Fruit fly (Drosophila melanogaster): Measurements from ENCODE around the gene CG7778.

CG7778 gene

dm6 chr2L:8364006-8364956 lies 17.9 kb downstream of the CG7778 start, which contains the start of the genes RpS13 and CSN8 (continued):
- TF ChIP-seq CG6792 (GFP tag; optimal IDR thresholded peaks at IDR 0.05) (no peak), svp (GFP tag) (no peak), CG16779 (tag; optimal IDR thresholded peaks at IDR 0.05) (no peak), fd59A (GFP tag; optimal IDR thresholded peaks at IDR 0.05) (no peak), CG8319 (GFP tag; optimal IDR thresholded peaks at IDR 0.05) (no peak), CG7368 (GFP tag; optimal IDR thresholded peaks at IDR 0.05) (no peak), CG3032 (tag; optimal IDR thresholded peaks at IDR 0.05) (no peak), CG8119 (GFP tag; IDR thresholded peaks at IDR 0.05) (0 out of 3 replicates have a peak, but pooled peaks have one; percentile 18), CG9139 (GFP tag; optimal IDR thresholded peaks at IDR 0.05) (no peak), CG10631 (GFP tag; optimal IDR thresholded peaks at IDR 0.05) (no peak), Hr39 (GFP tag; optimal IDR thresholded peaks at IDR 0.05) (peak; percentile 7), esn (GFP tag; optimal IDR thresholded peaks at IDR 0.05) (peak; percentile 36), Ets96B (tag; optimal IDR thresholded peaks at IDR 0.05) (no peak), CG3919 (GFP tag; optimal IDR thresholded peaks at IDR 0.05) (no peak), Eip75B (GFP tag; optimal IDR thresholded peaks at IDR 0.05) (no peak), CG6163 (GFP tag; IDR thresholded peaks at IDR 0.05) (no peak), lz (GFP tag; optimal IDR thresholded peaks at IDR 0.05) (peak; percentile 15), Met (GFP tag; optimal IDR thresholded peaks at IDR 0.05) (peak; percentile 16), OdsH (GFP tag; optimal IDR thresholded peaks at IDR 0.05) (no peak), CG6854 (GFP tag; optimal IDR thresholded peaks at IDR 0.05) (no peak), fd85E (GFP tag; optimal IDR thresholded peaks at IDR 0.05) (no peak), CG34406 (GFP tag; optimal IDR thresholded peaks at IDR 0.05) (no peak), CG11762 (GFP tag; optimal IDR thresholded peaks at IDR 0.05; ENCODE audit: insufficient read depth) (no peak), dac (GFP tag; optimal IDR thresholded peaks at IDR 0.05) (no peak), net (GFP tag; optimal IDR thresholded peaks at IDR 0.05) (no peak), CG8632 (GFP tag; optimal IDR thresholded peaks at IDR 0.05) (no peak), Hr38 (GFP tag; optimal IDR thresholded peaks at IDR 0.05) (no peak), CG31627 (GFP tag; optimal IDR thresholded peaks at IDR 0.05) (no peak), Ets21C (GFP tag; optimal IDR thresholded peaks at IDR 0.05) (no peak), spab (GFP tag; optimal IDR thresholded peaks at IDR 0.05) (no peak), topi (GFP tag; optimal IDR thresholded peaks at IDR 0.05) (peak; percentile 8), CG32006 (GFP tag; optimal IDR thresholded peaks at IDR 0.05) (no peak), CG11902 (GFP tag; optimal IDR thresholded peaks at IDR 0.05) (no peak), pdm3 (GFP tag; optimal IDR thresholded peaks at IDR 0.05) (no peak), Sox14 (GFP tag; optimal IDR thresholded peaks at IDR 0.05) (peak; percentile 34), CG1621 (tag; optimal IDR thresholded peaks at IDR 0.05) (peak; percentile 49), achi (GFP tag; optimal IDR thresholded peaks at IDR 0.05) (peak; percentile 100), Hr4 (GFP tag; optimal IDR thresholded peaks at IDR 0.05) (no peak), ss (GFP tag; optimal IDR thresholded peaks at IDR 0.05) (peak in 1 of 2 experiments; percentile 9), fkh (GFP tag; optimal IDR thresholded peaks at IDR 0.05) (peak; percentile 53), Smox (GFP tag; optimal IDR thresholded peaks at IDR 0.05) (peak; percentile 7)

All from whole organism, prepupa.